Fruit fly (Drosophila melanogaster): ENCODE data around the gene grass.

Gene grass

DNA sequence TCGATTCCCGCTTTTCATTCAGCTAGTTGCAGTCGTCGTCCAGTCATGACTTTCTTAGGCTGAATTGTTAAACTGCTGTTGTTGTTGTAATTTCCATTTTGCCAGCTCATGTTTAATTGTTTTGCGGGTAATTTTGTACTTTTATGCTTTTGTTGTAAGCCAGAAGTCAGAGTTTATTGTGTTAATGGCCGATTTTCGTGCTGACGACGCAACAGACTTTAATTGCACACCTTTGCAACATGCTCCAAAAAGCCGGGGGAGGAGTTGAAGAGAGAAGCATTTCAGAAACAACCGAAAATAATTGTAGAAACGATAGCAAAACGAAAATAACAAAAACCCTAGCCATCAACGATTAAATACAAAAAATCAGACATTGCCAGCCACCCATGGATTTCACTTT, 19.0 kb upstream of the grass start:
- no peak for TF ChIP-seq CG6163 (GFP tag; IDR thresholded peaks at IDR 0.05)
- TF ChIP-seq fkh (GFP tag; optimal IDR thresholded peaks at IDR 0.05) = no peak
- no peak for TF ChIP-seq CG11902 (GFP tag; optimal IDR thresholded peaks at IDR 0.05)
- no peak for TF ChIP-seq Sox102F (GFP tag; optimal IDR thresholded peaks at IDR 0.05)
- TF ChIP-seq Sox14 (GFP tag; optimal IDR thresholded peaks at IDR 0.05) = no peak
- TF ChIP-seq Sox15 (GFP tag; optimal IDR thresholded peaks at IDR 0.05) = no peak
- no peak for TF ChIP-seq CG6792 (GFP tag; optimal IDR thresholded peaks at IDR 0.05)
- TF ChIP-seq Eip78C (GFP tag) = no peak
- no peak for TF ChIP-seq vri (GFP tag; optimal IDR thresholded peaks at IDR 0.05)
- TF ChIP-seq esn (GFP tag; optimal IDR thresholded peaks at IDR 0.05) = no peak
- TF ChIP-seq OdsH (GFP tag; optimal IDR thresholded peaks at IDR 0.05) = no peak
- TF ChIP-seq CG11762 (GFP tag; optimal IDR thresholded peaks at IDR 0.05; ENCODE audit: insufficient read depth) = no peak
- no peak for TF ChIP-seq Hr4 (GFP tag; optimal IDR thresholded peaks at IDR 0.05)
- TF ChIP-seq Smox (GFP tag; optimal IDR thresholded peaks at IDR 0.05) = no peak
- TF ChIP-seq CG7368 (GFP tag; optimal IDR thresholded peaks at IDR 0.05) = no peak
- no peak for TF ChIP-seq fd59A (GFP tag; optimal IDR thresholded peaks at IDR 0.05)
- TF ChIP-seq dac (GFP tag; optimal IDR thresholded peaks at IDR 0.05) = no peak
- TF ChIP-seq topi (GFP tag; optimal IDR thresholded peaks at IDR 0.05) = no peak

dm6 chr3R:27139963-27140362, 17.8 kb upstream of the grass start:
- TF ChIP-seq Hr39 (GFP tag; optimal IDR thresholded peaks at IDR 0.05) = peak; percentile 69
- TF ChIP-seq Sox15 (GFP tag; optimal IDR thresholded peaks at IDR 0.05) = peak; percentile 82
- TF ChIP-seq Lpt (GFP tag; optimal IDR thresholded peaks at IDR 0.05) = no peak
- TF ChIP-seq CG6792 (GFP tag; optimal IDR thresholded peaks at IDR 0.05) = peak; percentile 69
- TF ChIP-seq CG8632 (GFP tag; optimal IDR thresholded peaks at IDR 0.05) = peak; percentile 60
- TF ChIP-seq ss (GFP tag; optimal IDR thresholded peaks at IDR 0.05) = peak in 1 of 2 experiments; percentile 55
- no peak for TF ChIP-seq Gug (GFP tag; IDR thresholded peaks at IDR 0.05)
- TF ChIP-seq CG3919 (GFP tag; optimal IDR thresholded peaks at IDR 0.05) = peak; percentile 58
- no peak for TF ChIP-seq CG9139 (GFP tag; optimal IDR thresholded peaks at IDR 0.05)
- peak; percentile 38; the same call in 1 of the 3 replicates for TF ChIP-seq CG6163 (GFP tag; IDR thresholded peaks at IDR 0.05)
- peak in 1 of 2 experiments; percentile 45 for TF ChIP-seq salr (GFP tag; optimal IDR thresholded peaks at IDR 0.05)
- TF ChIP-seq Sox14 (GFP tag; optimal IDR thresholded peaks at IDR 0.05) = peak; percentile 85
- peak; percentile 48 for TF ChIP-seq Blimp-1 (GFP tag; optimal IDR thresholded peaks at IDR 0.05)
- TF ChIP-seq Hr4 (GFP tag; optimal IDR thresholded peaks at IDR 0.05) = peak; percentile 54
- peak; percentile 66 for TF ChIP-seq Sox102F (GFP tag; optimal IDR thresholded peaks at IDR 0.05)
- TF ChIP-seq fd59A (GFP tag; optimal IDR thresholded peaks at IDR 0.05) = peak; percentile 13
- TF ChIP-seq CG1621 (tag; optimal IDR thresholded peaks at IDR 0.05) = peak; percentile 15
- peak; percentile 60 for TF ChIP-seq CG8319 (GFP tag; optimal IDR thresholded peaks at IDR 0.05)
- peak; percentile 21 for TF ChIP-seq CG6854 (GFP tag; optimal IDR thresholded peaks at IDR 0.05)
- TF ChIP-seq lz (GFP tag; optimal IDR thresholded peaks at IDR 0.05) = peak; percentile 82
- TF ChIP-seq acj6 (GFP tag; optimal IDR thresholded peaks at IDR 0.05) = peak; percentile 62
- no peak for TF ChIP-seq fkh (GFP tag; optimal IDR thresholded peaks at IDR 0.05)
- TF ChIP-seq CG11902 (GFP tag; optimal IDR thresholded peaks at IDR 0.05) = peak; percentile 72
- peak; percentile 75 for TF ChIP-seq esn (GFP tag; optimal IDR thresholded peaks at IDR 0.05)
- TF ChIP-seq eg (GFP tag; IDR thresholded peaks at IDR 0.05) = peak; percentile 32; the same call in 1 of the 3 replicates
- TF ChIP-seq Ets21C (GFP tag; optimal IDR thresholded peaks at IDR 0.05) = peak; percentile 65
- peak; percentile 52; the same call in 1 of the 2 replicates for TF ChIP-seq CG15336 (GFP tag; IDR thresholded peaks at IDR 0.05)
- TF ChIP-seq Met (GFP tag; optimal IDR thresholded peaks at IDR 0.05) = peak; percentile 69
- TF ChIP-seq achi (GFP tag; optimal IDR thresholded peaks at IDR 0.05) = peak; percentile 59
- TF ChIP-seq CG31627 (GFP tag; optimal IDR thresholded peaks at IDR 0.05) = peak; percentile 78
- TF ChIP-seq topi (GFP tag; optimal IDR thresholded peaks at IDR 0.05) = peak; percentile 80
- peak; percentile 12 for TF ChIP-seq CG6808 (GFP tag; optimal IDR thresholded peaks at IDR 0.05)
- TF ChIP-seq Eip93F (GFP tag; optimal IDR thresholded peaks at IDR 0.05) = peak; percentile 62
- peak; percentile 45 for TF ChIP-seq CG3032 (tag; optimal IDR thresholded peaks at IDR 0.05)
- peak; percentile 68 for TF ChIP-seq CG10669 (GFP tag; optimal IDR thresholded peaks at IDR 0.05)
- TF ChIP-seq Ets96B (tag; optimal IDR thresholded peaks at IDR 0.05) = peak; percentile 39
- no peak for TF ChIP-seq dac (GFP tag; optimal IDR thresholded peaks at IDR 0.05)
- peak; percentile 92 for TF ChIP-seq Eip78C (GFP tag)
- TF ChIP-seq svp (GFP tag) = peak; percentile 88
- peak; percentile 51 for TF ChIP-seq CG7368 (GFP tag; optimal IDR thresholded peaks at IDR 0.05)
- TF ChIP-seq CG32006 (GFP tag; optimal IDR thresholded peaks at IDR 0.05) = peak; percentile 74
- peak; percentile 68 for TF ChIP-seq pdm3 (GFP tag; optimal IDR thresholded peaks at IDR 0.05)
- TF ChIP-seq cyc (GFP tag; optimal IDR thresholded peaks at IDR 0.05) = peak; percentile 69
- TF ChIP-seq CG16779 (tag; optimal IDR thresholded peaks at IDR 0.05) = peak; percentile 3
- TF ChIP-seq OdsH (GFP tag; optimal IDR thresholded peaks at IDR 0.05) = peak; percentile 57
